Worm (Caenorhabditis elegans) whole organism, late embryonic: Measurements from ENCODE around the gene lgc-26.

Experiments used
- C08G9.2 ChIP-seq: sonication (generic microtip); optimal IDR thresholded peaks from 2 replicates; lab custom pipeline; 2016; ENCODE audit warnings: mild to moderate bottlenecking, missing genetic modification characterization, moderate library complexity, missing compliant biosample characterization
- C38D4.7 ChIP-seq: fragments of 200-800 bp; sonication (Bioruptor generic); optimal IDR thresholded peaks from 2 replicates; lab custom pipeline; 2018; ENCODE audit warnings: mild to moderate bottlenecking, missing genetic modification characterization, moderate library complexity, missing compliant biosample characterization
- F13H6.1 ChIP-seq: sonication (generic microtip); optimal IDR thresholded peaks from 2 replicates; lab custom pipeline; 2016; ENCODE audit warnings: missing genetic modification characterization, missing compliant biosample characterization
- K09A11.1 ChIP-seq: sonication (generic microtip); optimal IDR thresholded peaks from 2 replicates; lab custom pipeline; 2017; ENCODE audit warnings: antibody characterized with exemption, mild to moderate bottlenecking, missing genetic modification characterization, missing compliant biosample characterization; ENCODE audit not compliant: insufficient read depth
- T23F11.4 ChIP-seq: fragments of 200-800 bp; sonication (Bioruptor generic); optimal IDR thresholded peaks from 2 replicates; lab custom pipeline; 2018; ENCODE audit warnings: mild to moderate bottlenecking, missing genetic modification characterization, missing compliant biosample characterization
- Y22D7AL.16 ChIP-seq: sonication (generic microtip); optimal IDR thresholded peaks from 2 replicates; lab custom pipeline; 2016; ENCODE audit warnings: missing genetic modification characterization, missing compliant biosample characterization
- ahr-1 ChIP-seq: sonication (generic microtip); optimal IDR thresholded peaks from 2 replicates; lab custom pipeline; 2016; ENCODE audit warnings: missing genetic modification characterization, missing compliant biosample characterization
- ceh-14 ChIP-seq: sonication (generic microtip); optimal IDR thresholded peaks from 2 replicates; lab custom pipeline; 2016; ENCODE audit warnings: missing genotype, missing genetic modification characterization, missing compliant biosample characterization
- ceh-18 ChIP-seq: sonication (generic microtip); optimal IDR thresholded peaks from 2 replicates; lab custom pipeline; 2016; ENCODE audit warnings: missing genetic modification characterization, missing compliant biosample characterization
- ceh-22 ChIP-seq: sonication (generic microtip); optimal IDR thresholded peaks from 2 replicates; lab custom pipeline; 2017; ENCODE audit warnings: missing biosample characterization, missing genetic modification characterization
- ceh-24 ChIP-seq: sonication (generic microtip); optimal IDR thresholded peaks from 2 replicates; lab custom pipeline; 2016; ENCODE audit warnings: mild to moderate bottlenecking, missing genetic modification characterization, missing compliant biosample characterization
- ceh-30 ChIP-seq: fragments of 150-350 bp; optimal IDR thresholded peaks from 2 replicates; lab custom pipeline; 2014; ENCODE audit warnings: missing biosample characterization, missing genetic modification characterization
- ceh-34 ChIP-seq: sonication (generic microtip); optimal IDR thresholded peaks from 2 replicates; lab custom pipeline; 2016; ENCODE audit warnings: mild to moderate bottlenecking, missing genetic modification characterization, missing compliant biosample characterization
- ceh-6 ChIP-seq: fragments of 200-800 bp; sonication (Bioruptor generic); optimal IDR thresholded peaks from 2 replicates; lab custom pipeline; 2018; ENCODE audit warnings: mild to moderate bottlenecking, missing genetic modification characterization, missing compliant biosample characterization
- elt-2 ChIP-seq: sonication (generic microtip); optimal IDR thresholded peaks from 2 replicates; lab custom pipeline; 2016; ENCODE audit warnings: missing genetic modification reagents, missing genetic modification characterization, missing compliant biosample characterization
- elt-4 ChIP-seq: sonication (generic microtip); optimal IDR thresholded peaks from 2 replicates; lab custom pipeline; 2016; ENCODE audit warnings: missing genetic modification characterization, missing compliant biosample characterization
- eyg-1 ChIP-seq: sonication (generic microtip); optimal IDR thresholded peaks from 2 replicates; lab custom pipeline; 2016; ENCODE audit warnings: missing genotype, missing genetic modification characterization, missing compliant biosample characterization
- fkh-10 ChIP-seq: fragments of 150-350 bp; optimal IDR thresholded peaks from 2 replicates; lab custom pipeline; 2014; ENCODE audit warnings: missing biosample characterization, missing genetic modification reagents, missing genetic modification characterization
- gmeb-2 ChIP-seq: sonication (generic microtip); optimal IDR thresholded peaks from 2 replicates; lab custom pipeline; 2016; ENCODE audit warnings: missing genetic modification characterization, inconsistent platforms, missing compliant biosample characterization
- hlh-6 ChIP-seq: sonication (generic microtip); optimal IDR thresholded peaks from 2 replicates; lab custom pipeline; 2016; ENCODE audit warnings: missing genotype, missing genetic modification characterization, missing compliant biosample characterization
- hlh-8 ChIP-seq: sonication (generic microtip); optimal IDR thresholded peaks from 2 replicates; lab custom pipeline; 2016; ENCODE audit warnings: missing genotype, missing genetic modification characterization, missing compliant biosample characterization
- madf-2 ChIP-seq: sonication (generic microtip); optimal IDR thresholded peaks from 2 replicates; lab custom pipeline; 2017; ENCODE audit warnings: missing genetic modification characterization, missing compliant biosample characterization
- nfya-1 ChIP-seq: sonication (generic microtip); optimal IDR thresholded peaks from 2 replicates; lab custom pipeline; 2017; ENCODE audit warnings: missing genetic modification characterization, mild to moderate bottlenecking, missing compliant biosample characterization, antibody characterized with exemption, moderate library complexity
- npax-4 ChIP-seq: sonication (generic microtip); optimal IDR thresholded peaks from 2 replicates; lab custom pipeline; 2016; ENCODE audit warnings: missing genetic modification characterization, missing compliant biosample characterization
- odd-2 ChIP-seq: sonication (generic microtip); optimal IDR thresholded peaks from 2 replicates; lab custom pipeline; 2017; ENCODE audit warnings: antibody characterized with exemption, mild to moderate bottlenecking, missing genetic modification characterization, missing compliant biosample characterization
- pha-2 ChIP-seq: sonication (generic microtip); optimal IDR thresholded peaks from 2 replicates; lab custom pipeline; 2017; ENCODE audit warnings: mild to moderate bottlenecking, missing genetic modification characterization, missing compliant biosample characterization
- pqm-1 ChIP-seq: sonication (generic microtip); optimal IDR thresholded peaks from 2 replicates; lab custom pipeline; 2016; ENCODE audit warnings: missing genetic modification characterization, missing compliant biosample characterization
- pros-1 ChIP-seq: fragments of 150-350 bp; optimal IDR thresholded peaks from 2 replicates; lab custom pipeline; 2014; ENCODE audit warnings: missing biosample characterization, missing genetic modification reagents, missing genetic modification characterization
- ref-2 ChIP-seq: sonication (generic microtip); optimal IDR thresholded peaks from 2 replicates; lab custom pipeline; 2016; ENCODE audit warnings: missing genetic modification characterization, missing compliant biosample characterization
- rnt-1 ChIP-seq: sonication (generic microtip); optimal IDR thresholded peaks from 2 replicates; lab custom pipeline; 2016; ENCODE audit warnings: missing genetic modification characterization, missing compliant biosample characterization
- sdc-2 ChIP-seq: sonication (generic microtip); optimal IDR thresholded peaks from 2 replicates; lab custom pipeline; 2016; ENCODE audit warnings: missing genotype, missing genetic modification characterization, missing compliant biosample characterization
- sox-4 ChIP-seq: sonication (generic microtip); optimal IDR thresholded peaks from 2 replicates; lab custom pipeline; 2017; ENCODE audit warnings: mild to moderate bottlenecking, missing genetic modification characterization, inconsistent platforms, missing compliant biosample characterization
- syd-9 ChIP-seq: sonication (generic microtip); optimal IDR thresholded peaks from 2 replicates; lab custom pipeline; 2016; ENCODE audit warnings: mild to moderate bottlenecking, missing genetic modification characterization, moderate library complexity, missing compliant biosample characterization
- tbx-2 ChIP-seq: sonication (generic microtip); optimal IDR thresholded peaks from 2 replicates; lab custom pipeline; 2016; ENCODE audit warnings: missing genetic modification characterization, missing compliant biosample characterization
- tbx-7 ChIP-seq: sonication (generic microtip); optimal IDR thresholded peaks from 2 replicates; lab custom pipeline; 2016; ENCODE audit warnings: missing genotype, missing genetic modification characterization, missing compliant biosample characterization
- ttx-3 ChIP-seq: sonication (generic microtip); optimal IDR thresholded peaks from 2 replicates; lab custom pipeline; 2016; ENCODE audit warnings: missing genetic modification reagents, missing genetic modification characterization, missing compliant biosample characterization
- unc-3 ChIP-seq, 2 experiments: fragments of 200-800 bp in 1 of 2; sonication (Bioruptor generic) in 1 of 2; sonication (generic microtip) in 1 of 2; conservative IDR thresholded peaks in 1 of 2; optimal IDR thresholded peaks in 1 of 2; 2 replicates each; pipeline versions ENCODE4 v1.3.6 to Lab custom; 2016 to 2022; ENCODE audit warnings: missing compliant biosample characterization in 2 of 2, missing genetic modification characterization in 2 of 2, missing genetic modification reagents in 1 of 2
- unc-42 ChIP-seq: sonication (generic microtip); optimal IDR thresholded peaks from 2 replicates; lab custom pipeline; 2016; ENCODE audit warnings: missing genotype, missing genetic modification characterization, missing compliant biosample characterization
- unc-55 ChIP-seq: sonication (generic microtip); optimal IDR thresholded peaks from 2 replicates; lab custom pipeline; 2017; ENCODE audit warnings: missing biosample characterization, missing genetic modification reagents, missing genetic modification characterization
- unc-86 ChIP-seq: sonication (generic microtip); optimal IDR thresholded peaks from 2 replicates; lab custom pipeline; 2016; ENCODE audit warnings: missing genetic modification characterization, missing compliant biosample characterization
- ztf-16 ChIP-seq: sonication (generic microtip); optimal IDR thresholded peaks from 2 replicates; lab custom pipeline; 2017; ENCODE audit warnings: missing genetic modification characterization, missing compliant biosample characterization

Gene lgc-26

ce11 chrV:285298-285697 is 17.2 kb downstream of the lgc-26 start:
- TF ChIP-seq ref-2: no peak
- TF ChIP-seq nfya-1 (tag; lab: Kevin White, UChicago): peak; percentile 96

- TF ChIP-seq ceh-22 (tag; lab: Kevin White, UChicago) (no peak), tbx-2 (tag; lab: Kevin White, UChicago) (no peak), pros-1 (tag; lab: Kevin White, UChicago) (no peak), ceh-30 (no peak), C38D4.7 (GFP tag; lab: Kevin White, UChicago) (no peak)
Measured at ce11 chrV:295802-296201, 27.7 kb downstream of the lgc-26 start.

ce11 chrV:297424-297991 is 29.4 kb downstream of the lgc-26 start, which contains the start of gene F33E11.2:
Gene F33E11.2 (plus strand): TSS chrV:297947.
- TF ChIP-seq unc-55 (GFP tag; lab: Kevin White, UChicago): no peak
- no peak for TF ChIP-seq ceh-34 (tag; lab: Kevin White, UChicago)
- TF ChIP-seq ref-2: no peak
- no peak for TF ChIP-seq elt-4
- TF ChIP-seq ceh-14 (tag; lab: Kevin White, UChicago): no peak
- no peak for TF ChIP-seq eyg-1 (tag; lab: Kevin White, UChicago)
- TF ChIP-seq fkh-10: no peak
- no peak for TF ChIP-seq C38D4.7 (GFP tag; lab: Kevin White, UChicago)
- no peak for TF ChIP-seq ceh-6 (GFP tag; lab: Kevin White, UChicago)
- no peak for TF ChIP-seq sdc-2 (tag; lab: Kevin White, UChicago)
- TF ChIP-seq pqm-1 (tag; lab: Kevin White, UChicago): no peak
- TF ChIP-seq C08G9.2 (tag; lab: Kevin White, UChicago): no peak
- no peak for TF ChIP-seq unc-42 (tag; lab: Kevin White, UChicago)
- TF ChIP-seq elt-2: no peak
- no peak for TF ChIP-seq npax-4 (tag; lab: Kevin White, UChicago)

ce11 chrV:298395-298794 is 30.3 kb downstream of the lgc-26 start:
- TF ChIP-seq K09A11.1 (no peak), ceh-24 (tag; lab: Kevin White, UChicago) (no peak), ahr-1 (tag; lab: Kevin White, UChicago) (no peak), tbx-7 (tag; lab: Kevin White, UChicago) (no peak), gmeb-2 (tag; lab: Kevin White, UChicago) (no peak), ttx-3 (tag; lab: Kevin White, UChicago) (no peak), Y22D7AL.16 (tag; lab: Kevin White, UChicago) (no peak)

- TF ChIP-seq elt-4 (peak; percentile 89), odd-2 (tag; lab: Kevin White, UChicago) (no peak)
Measured at ce11 chrV:303271-303670, 35.2 kb downstream of the lgc-26 start.

- TF ChIP-seq K09A11.1: no peak
- TF ChIP-seq madf-2 (tag; lab: Kevin White, UChicago): no peak
- no peak for TF ChIP-seq tbx-2 (tag; lab: Kevin White, UChicago)
- TF ChIP-seq ttx-3 (tag; lab: Kevin White, UChicago): no peak
- no peak for TF ChIP-seq rnt-1 (tag; lab: Kevin White, UChicago)
- no peak for TF ChIP-seq hlh-6
- no peak for TF ChIP-seq ztf-16 (tag; lab: Kevin White, UChicago)
- TF ChIP-seq elt-2: no peak
- no peak for TF ChIP-seq unc-86 (tag; lab: Kevin White, UChicago)
- TF ChIP-seq unc-3 (GFP tag; conservative IDR thresholded peaks at IDR 0.05; lab: Robert Waterston, UW): no peak
- TF ChIP-seq unc-3 (tag; optimal IDR thresholded peaks at IDR 0.05; lab: Kevin White, UChicago): no peak
- TF ChIP-seq hlh-8 (tag; lab: Kevin White, UChicago): no peak
- TF ChIP-seq ceh-18: no peak
- no peak for TF ChIP-seq F13H6.1 (tag; lab: Kevin White, UChicago)
- no peak for TF ChIP-seq syd-9 (tag; lab: Kevin White, UChicago)
- TF ChIP-seq odd-2 (tag; lab: Kevin White, UChicago): no peak
- no peak for TF ChIP-seq T23F11.4 (GFP tag; lab: Kevin White, UChicago)
- no peak for TF ChIP-seq pha-2 (tag; lab: Kevin White, UChicago)
- TF ChIP-seq sox-4 (tag; lab: Kevin White, UChicago): no peak
Measured at ce11 chrV:304613-305012, 36.5 kb downstream of the lgc-26 start, which contains the start of gene F33E11.3. Gene F33E11.3 (minus strand): TSS chrV:304713.
